Fruit fly (Drosophila melanogaster) whole organism, embryonic: ENCODE results near the gene tay.
A peak's percentile ranks its signal among the peaks of the same experiment; 100 is the strongest.

Experiments used
- Adf1 ChIP-seq: fragments of 200-800 bp; sonication (Bioruptor generic); IDR thresholded peaks from 2 replicates; pipeline ENCODE4 v1.3.6; 2022; ENCODE audit warnings: missing biosample characterization, missing genetic modification characterization
- Antp ChIP-seq: fragments of 200-800 bp; sonication (Bioruptor generic); optimal IDR thresholded peaks from 3 replicates; lab custom pipeline; 2016; ENCODE audit warnings: missing biosample characterization, missing genetic modification characterization
- CG10267 ChIP-seq: fragments of 200-800 bp; sonication (Bioruptor generic); optimal IDR thresholded peaks from 2 replicates; lab custom pipeline; 2018; ENCODE audit warnings: missing biosample characterization, mild to moderate bottlenecking, missing genetic modification characterization, moderate library complexity
- CG11504 ChIP-seq: fragments of 200-800 bp; sonication (Bioruptor generic); optimal IDR thresholded peaks from 3 replicates; lab custom pipeline; 2019; ENCODE audit warnings: missing biosample characterization, mild to moderate bottlenecking, missing genetic modification characterization, moderate library complexity
- CG11696 ChIP-seq: fragments of 200-800 bp; sonication (Bioruptor generic); IDR thresholded peaks from 2 replicates; pipeline ENCODE4 v1.3.6; 2022; ENCODE audit warnings: missing biosample characterization, missing genetic modification characterization
- CG12391 ChIP-seq: fragments of 200-800 bp; sonication (Bioruptor generic); optimal IDR thresholded peaks from 3 replicates; lab custom pipeline; 2018; ENCODE audit warnings: missing biosample characterization, mild to moderate bottlenecking, missing genetic modification characterization, moderate library complexity
- CG13123 ChIP-seq: fragments of 200-800 bp; sonication (Bioruptor generic); optimal IDR thresholded peaks from 2 replicates; lab custom pipeline; 2016; ENCODE audit warnings: missing biosample characterization, missing genetic modification characterization
- CG13424 ChIP-seq: fragments of 200-800 bp; sonication (Bioruptor generic); optimal IDR thresholded peaks from 2 replicates; lab custom pipeline; 2019; ENCODE audit warnings: missing biosample characterization, mild to moderate bottlenecking, missing genetic modification characterization, moderate library complexity
- CG15479 ChIP-seq: fragments of 200-800 bp; sonication (Bioruptor generic); optimal IDR thresholded peaks from 3 replicates; lab custom pipeline; 2019; ENCODE audit warnings: missing biosample characterization, mild to moderate bottlenecking, missing genetic modification characterization, moderate library complexity
- CG15514 ChIP-seq: fragments of 200-800 bp; sonication (Bioruptor generic); optimal IDR thresholded peaks from 3 replicates; lab custom pipeline; 2017; ENCODE audit warnings: missing biosample characterization, missing genetic modification characterization, mild to moderate bottlenecking, moderate library complexity, missing genetic modification reagents
- CG17612 ChIP-seq: fragments of 200-800 bp; sonication (Bioruptor generic); IDR thresholded peaks from 2 replicates; pipeline ENCODE4 v1.3.6; 2022; ENCODE audit warnings: missing biosample characterization, missing genetic modification characterization
- CG2712 ChIP-seq: fragments of 200-800 bp; optimal IDR thresholded peaks from 3 replicates; lab custom pipeline; 2019; ENCODE audit warnings: missing biosample characterization, mild to moderate bottlenecking, missing genetic modification characterization, moderate library complexity
- CG4360 ChIP-seq: fragments of 200-800 bp; sonication (Bioruptor generic); IDR thresholded peaks from 2 replicates; pipeline ENCODE4 v1.3.6; 2022; ENCODE audit warnings: missing biosample characterization, missing genetic modification characterization
- CG43689 ChIP-seq: fragments of 200-800 bp; sonication (Bioruptor generic); IDR thresholded peaks from 2 replicates; pipeline ENCODE4 v1.3.6; 2022; ENCODE audit warnings: missing biosample characterization, missing genetic modification characterization
- CG4617 ChIP-seq: fragments of 200-800 bp; sonication (Bioruptor generic); optimal IDR thresholded peaks from 3 replicates; lab custom pipeline; 2016; ENCODE audit warnings: missing biosample characterization, missing genetic modification characterization, borderline replicate concordance
- CG7357 ChIP-seq: fragments of 200-800 bp; sonication (Bioruptor generic); IDR thresholded peaks from 3 replicates; pipeline ENCODE4 v1.3.6; 2022; ENCODE audit warnings: missing biosample characterization, missing genetic modification characterization
- CG7786 ChIP-seq: fragments of 200-800 bp; sonication (Bioruptor generic); optimal IDR thresholded peaks from 2 replicates; lab custom pipeline; 2016; ENCODE audit warnings: missing biosample characterization, missing genetic modification characterization
- CG7987 ChIP-seq: fragments of 200-800 bp; sonication (Bioruptor generic); optimal IDR thresholded peaks from 2 replicates; lab custom pipeline; 2018; ENCODE audit warnings: missing biosample characterization, mild to moderate bottlenecking, missing genetic modification characterization, moderate library complexity
- CG8290 ChIP-seq, 3 experiments: fragments of 200-800 bp; sonication (Bioruptor generic); optimal IDR thresholded peaks; 2 replicates each; lab custom pipeline; 2016 to 2019; ENCODE audit warnings: missing biosample characterization in 3 of 3, missing genetic modification characterization in 3 of 3, mild to moderate bottlenecking in 2 of 3, moderate library complexity in 1 of 3
- Dp ChIP-seq: fragments of 200-800 bp; sonication (Bioruptor generic); optimal IDR thresholded peaks from 2 replicates; lab custom pipeline; 2018; ENCODE audit warnings: missing biosample characterization, mild to moderate bottlenecking, missing genetic modification characterization, moderate library complexity
- E2f2 ChIP-seq: fragments of 200-800 bp; sonication (Bioruptor generic); IDR thresholded peaks from 2 replicates; pipeline ENCODE4 v1.3.6; 2022; ENCODE audit warnings: missing biosample characterization, missing genetic modification characterization
- Eip74EF ChIP-seq, 2 experiments: fragments of 200-800 bp in 1 of 2; fragments of >200 bp in 1 of 2; sonication (Bioruptor generic) in 1 of 2; optimal IDR thresholded peaks; 2 replicates each; lab custom pipeline; 2017 to 2019; ENCODE audit warnings: missing biosample characterization in 2 of 2, missing genetic modification characterization in 2 of 2, mild to moderate bottlenecking in 1 of 2, moderate library complexity in 1 of 2
- Jarid2 ChIP-seq: fragments of 200-800 bp; sonication (Bioruptor generic); optimal IDR thresholded peaks from 3 replicates; lab custom pipeline; 2017; ENCODE audit warnings: mild to moderate bottlenecking, missing biosample characterization, missing genetic modification reagents, missing genetic modification characterization
- MESR4 ChIP-seq: fragments of 200-800 bp; sonication (Bioruptor generic); optimal IDR thresholded peaks from 2 replicates; lab custom pipeline; 2018; ENCODE audit warnings: missing biosample characterization, mild to moderate bottlenecking, missing genetic modification characterization, moderate library complexity
- MTF-1 ChIP-seq: fragments of 200-800 bp; sonication (Bioruptor generic); optimal IDR thresholded peaks from 2 replicates; lab custom pipeline; 2018; ENCODE audit warnings: missing biosample characterization, mild to moderate bottlenecking, missing genetic modification characterization, borderline replicate concordance
- Max ChIP-seq: fragments of 200-800 bp; sonication (Bioruptor generic); optimal IDR thresholded peaks from 2 replicates; lab custom pipeline; 2016; ENCODE audit warnings: missing biosample characterization, mild to moderate bottlenecking, missing genetic modification characterization
- Myb ChIP-seq: fragments of 200-800 bp; sonication (Bioruptor generic); optimal IDR thresholded peaks from 2 replicates; lab custom pipeline; 2016; ENCODE audit warnings: missing biosample characterization, missing genetic modification characterization
- Nf-YC ChIP-seq: fragments of 200-800 bp; optimal IDR thresholded peaks from 3 replicates; lab custom pipeline; 2019; ENCODE audit warnings: missing biosample characterization, mild to moderate bottlenecking, missing genetic modification characterization, moderate library complexity
- Pdp1 ChIP-seq, 2 experiments: fragments of 200-800 bp; sonication (Bioruptor generic); optimal IDR thresholded peaks; 3 replicates each; lab custom pipeline; 2016; ENCODE audit warnings: missing biosample characterization in 2 of 2, missing genetic modification characterization in 2 of 2, mild to moderate bottlenecking in 1 of 2, moderate library complexity in 1 of 2
- Scr ChIP-seq: fragments of 200-800 bp; sonication (Bioruptor generic); IDR thresholded peaks from 2 replicates; pipeline ENCODE4 v1.3.6; 2022; ENCODE audit warnings: missing biosample characterization, missing genetic modification characterization; ENCODE audit not compliant: partially characterized antibody
- Xbp1 ChIP-seq: fragments of 200-800 bp; sonication (Bioruptor generic); optimal IDR thresholded peaks from 3 replicates; lab custom pipeline; 2016; ENCODE audit warnings: missing biosample characterization, mild to moderate bottlenecking, missing genetic modification characterization
- YL-1 ChIP-seq: fragments of 200-800 bp; sonication (Bioruptor generic); optimal IDR thresholded peaks from 3 replicates; lab custom pipeline; 2017; ENCODE audit warnings: missing biosample characterization, mild to moderate bottlenecking, missing genetic modification characterization
- cg ChIP-seq: fragments of 200-800 bp; sonication (Bioruptor generic); optimal IDR thresholded peaks from 3 replicates; lab custom pipeline; 2019; ENCODE audit warnings: missing biosample characterization, mild to moderate bottlenecking, missing genetic modification characterization, moderate library complexity
- fd96Cb ChIP-seq: fragments of 200-800 bp; sonication (Bioruptor generic); optimal IDR thresholded peaks from 2 replicates; lab custom pipeline; 2018; ENCODE audit warnings: missing biosample characterization, mild to moderate bottlenecking, missing genetic modification characterization, moderate library complexity
- gfzf ChIP-seq: fragments of 200-800 bp; sonication (Bioruptor generic); optimal IDR thresholded peaks from 2 replicates; lab custom pipeline; 2016; ENCODE audit warnings: missing biosample characterization, mild to moderate bottlenecking, missing genetic modification characterization, moderate library complexity
- grau ChIP-seq: fragments of 200-800 bp; optimal IDR thresholded peaks from 3 replicates; lab custom pipeline; 2019; ENCODE audit warnings: missing biosample characterization, mild to moderate bottlenecking, missing genetic modification characterization, moderate library complexity
- insv ChIP-seq, 2 experiments: fragments of 200-800 bp; sonication (Bioruptor generic); optimal IDR thresholded peaks; 3 replicates each; lab custom pipeline; 2016 to 2018; ENCODE audit warnings: missing biosample characterization in 2 of 2, missing genetic modification characterization in 2 of 2
- jigr1 ChIP-seq: fragments of 200-800 bp; sonication (Bioruptor generic); IDR thresholded peaks from 3 replicates; pipeline ENCODE4 v1.3.6; 2022; ENCODE audit warnings: missing biosample characterization, missing genetic modification characterization
- lbe ChIP-seq: fragments of 200-800 bp; sonication (Bioruptor generic); optimal IDR thresholded peaks from 2 replicates; lab custom pipeline; 2016; ENCODE audit warnings: missing biosample characterization, mild to moderate bottlenecking, missing genetic modification characterization
- nerfin-1 ChIP-seq: fragments of 200-800 bp; sonication (Bioruptor generic); optimal IDR thresholded peaks from 3 replicates; lab custom pipeline; 2019; ENCODE audit warnings: missing biosample characterization, mild to moderate bottlenecking, missing genetic modification characterization, moderate library complexity
- nom ChIP-seq: fragments of 200-800 bp; sonication (Bioruptor generic); optimal IDR thresholded peaks from 2 replicates; lab custom pipeline; 2017; ENCODE audit warnings: missing biosample characterization, missing genetic modification characterization, mild to moderate bottlenecking, moderate library complexity, missing genetic modification reagents
- phol ChIP-seq: fragments of 200-800 bp; sonication (Bioruptor generic); optimal IDR thresholded peaks from 3 replicates; lab custom pipeline; 2018; ENCODE audit warnings: missing biosample characterization, mild to moderate bottlenecking, missing genetic modification characterization, moderate library complexity
- rib ChIP-seq: fragments of 200-800 bp; sonication (Bioruptor generic); IDR thresholded peaks from 2 replicates; pipeline ENCODE4 v1.3.6; 2022; ENCODE audit warnings: missing biosample characterization, missing genetic modification characterization
- stwl ChIP-seq: fragments of 200-800 bp; sonication (Bioruptor generic); optimal IDR thresholded peaks from 3 replicates; lab custom pipeline; 2018; ENCODE audit warnings: missing biosample characterization, mild to moderate bottlenecking, missing genetic modification characterization, moderate library complexity
- sug ChIP-seq: fragments of 200-800 bp; optimal IDR thresholded peaks from 2 replicates; lab custom pipeline; 2019; ENCODE audit warnings: missing biosample characterization, mild to moderate bottlenecking, missing genetic modification characterization, moderate library complexity
- trem ChIP-seq: fragments of 200-800 bp; optimal IDR thresholded peaks from 3 replicates; lab custom pipeline; 2019; ENCODE audit warnings: missing biosample characterization, mild to moderate bottlenecking, missing genetic modification characterization, moderate library complexity
- zen ChIP-seq: fragments of 200-800 bp; sonication (Bioruptor generic); optimal IDR thresholded peaks from 3 replicates; lab custom pipeline; 2018; ENCODE audit warnings: missing biosample characterization, mild to moderate bottlenecking, missing genetic modification characterization, moderate library complexity

tay gene

dm6 chrX:15852815-15853542 lies 34.1 kb downstream of the tay start, which contains the start of the genes UBL3 and CG15914 (continued):
- peak; percentile 69 for TF ChIP-seq CG15514
- TF ChIP-seq Nf-YC = peak; percentile 49
- no peak for TF ChIP-seq CG8290 (GFP tag; optimal IDR thresholded peaks at IDR 0.05; lab: Kevin White, UChicago)
- TF ChIP-seq CG8290 (tag; optimal IDR thresholded peaks at IDR 0.05; lab: Kevin White, UChicago) = peak in 1 of 2 experiments; percentile 9
- no peak for TF ChIP-seq CG13123 (GFP tag; lab: Kevin White, UChicago)
- TF ChIP-seq sug = peak; percentile 30
- TF ChIP-seq rib = no peak
- TF ChIP-seq Pdp1 (GFP tag; optimal IDR thresholded peaks at IDR 0.05; lab: Kevin White, UChicago) = peak in 1 of 2 experiments; percentile 53
- no peak for TF ChIP-seq CG4360 (GFP tag; lab: Robert Waterston, UW)
- no peak for TF ChIP-seq Jarid2 (GFP tag; lab: Kevin White, UChicago)
- peak; percentile 57 for TF ChIP-seq phol (tag; lab: Kevin White, UChicago)
- peak; percentile 9 for TF ChIP-seq zen (tag; lab: Kevin White, UChicago)
- peak; percentile 6 for TF ChIP-seq CG13424 (tag; lab: Kevin White, UChicago)
- no peak for TF ChIP-seq CG11696 (GFP tag; lab: Robert Waterston, UW)
- TF ChIP-seq jigr1 (GFP tag; lab: Robert Waterston, UW) = no peak
- peak; percentile 82 for TF ChIP-seq nerfin-1 (tag; lab: Kevin White, UChicago)
- peak; percentile 57 for TF ChIP-seq CG12391 (tag; lab: Kevin White, UChicago)
- no peak for TF ChIP-seq Antp
- peak in 1 of 2 experiments; percentile 34 for TF ChIP-seq insv (GFP tag; optimal IDR thresholded peaks at IDR 0.05; lab: Kevin White, UChicago)
- TF ChIP-seq CG7357 (GFP tag; lab: Robert Waterston, UW) = 0 out of 3 replicates have a peak, but pooled peaks have one; percentile 22
- peak; percentile 80 for TF ChIP-seq MESR4 (GFP tag; lab: Kevin White, UChicago)
- TF ChIP-seq CG2712 (tag; lab: Kevin White, UChicago) = peak; percentile 41
- TF ChIP-seq MTF-1 (GFP tag; lab: Kevin White, UChicago) = peak; percentile 67
- TF ChIP-seq fd96Cb (tag; lab: Kevin White, UChicago) = no peak
- peak; percentile 98 for TF ChIP-seq CG15479 (GFP tag; lab: Kevin White, UChicago)
- TF ChIP-seq nom (GFP tag; lab: Kevin White, UChicago) = peak; percentile 15
- no peak for TF ChIP-seq Adf1 (GFP tag; lab: Robert Waterston, UW)
- no peak for TF ChIP-seq CG7987 (GFP tag; lab: Kevin White, UChicago)
- no peak for TF ChIP-seq Xbp1 (GFP tag; lab: Kevin White, UChicago)
- peak; percentile 80 for TF ChIP-seq trem (tag; lab: Kevin White, UChicago)
- peak; percentile 85 for TF ChIP-seq cg (GFP tag; lab: Kevin White, UChicago)
- no peak for TF ChIP-seq CG11504 (tag; lab: Kevin White, UChicago)
- TF ChIP-seq stwl (tag; lab: Kevin White, UChicago) = peak; percentile 45
- TF ChIP-seq grau (tag; lab: Kevin White, UChicago) = peak; percentile 35
- no peak for TF ChIP-seq CG43689 (GFP tag; lab: Robert Waterston, UW)
- TF ChIP-seq CG17612 (GFP tag; lab: Robert Waterston, UW) = no peak
- peak; percentile 53; the same call in 1 of the 2 replicates for TF ChIP-seq Scr (GFP tag; lab: Robert Waterston, UW)
- no peak for TF ChIP-seq CG7786 (GFP tag; lab: Kevin White, UChicago)
- peak; percentile 25 for TF ChIP-seq CG4617 (GFP tag; lab: Kevin White, UChicago)
- TF ChIP-seq gfzf (GFP tag; lab: Kevin White, UChicago) = peak; percentile 81
- TF ChIP-seq Max (GFP tag; lab: Kevin White, UChicago) = peak; percentile 24
- peak; percentile 51 for TF ChIP-seq YL-1 (GFP tag; lab: Kevin White, UChicago)
- peak; percentile 34 for TF ChIP-seq CG10267
- peak; percentile 59 for TF ChIP-seq Dp (GFP tag; lab: Kevin White, UChicago)
- no peak for TF ChIP-seq Eip74EF (GFP tag; optimal IDR thresholded peaks at IDR 0.05; lab: Kevin White, UChicago)
- peak; percentile 37 for TF ChIP-seq lbe (GFP tag; lab: Kevin White, UChicago)
- peak; percentile 60 for TF ChIP-seq E2f2 (GFP tag; lab: Robert Waterston, UW)
- TF ChIP-seq Myb = peak; percentile 10
